Fruit fly (Drosophila melanogaster) whole organism, embryonic: ENCODE results near the gene CG9471.

Experiments
- B-H2 ChIP-seq: fragments of 200-800 bp; sonication (Bioruptor generic); optimal IDR thresholded peaks from 2 replicates; lab custom pipeline; 2018; ENCODE audit warnings: missing biosample characterization, mild to moderate bottlenecking, missing genetic modification characterization
- CG12659 ChIP-seq: fragments of 200-800 bp; sonication (Bioruptor generic); optimal IDR thresholded peaks from 3 replicates; lab custom pipeline; 2017; ENCODE audit warnings: mild to moderate bottlenecking, missing biosample characterization, missing genetic modification reagents, missing genetic modification characterization
- CG12744 ChIP-seq: fragments of 200-800 bp; sonication (Bioruptor generic); optimal IDR thresholded peaks from 2 replicates; lab custom pipeline; 2016; ENCODE audit warnings: missing biosample characterization, missing genetic modification characterization
- CG13296 ChIP-seq: fragments of 200-800 bp; sonication (Bioruptor generic); optimal IDR thresholded peaks from 3 replicates; lab custom pipeline; 2018; ENCODE audit warnings: missing biosample characterization, mild to moderate bottlenecking, missing genetic modification characterization
- CG13775 ChIP-seq: fragments of 200-800 bp; sonication (Bioruptor generic); optimal IDR thresholded peaks from 3 replicates; lab custom pipeline; 2017; ENCODE audit warnings: missing biosample characterization, mild to moderate bottlenecking, missing genetic modification characterization
- CG14050 ChIP-seq: fragments of 200-800 bp; sonication (Bioruptor generic); IDR thresholded peaks from 3 replicates; pipeline ENCODE4 v1.3.6; 2022; ENCODE audit warnings: missing biosample characterization, missing genetic modification characterization
- CG15514 ChIP-seq: fragments of 200-800 bp; sonication (Bioruptor generic); optimal IDR thresholded peaks from 3 replicates; lab custom pipeline; 2017; ENCODE audit warnings: missing biosample characterization, missing genetic modification characterization, mild to moderate bottlenecking, moderate library complexity, missing genetic modification reagents
- CG1832 ChIP-seq: fragments of 200-800 bp; sonication (Bioruptor generic); optimal IDR thresholded peaks from 2 replicates; lab custom pipeline; 2017; ENCODE audit warnings: missing biosample characterization, mild to moderate bottlenecking, missing genetic modification characterization, inconsistent platforms
- CG2199 ChIP-seq: fragments of 200-800 bp; sonication (Bioruptor generic); IDR thresholded peaks from 3 replicates; pipeline ENCODE4 v1.3.6; 2022; ENCODE audit warnings: missing biosample characterization, missing genetic modification characterization
- CG2712 ChIP-seq: fragments of 200-800 bp; optimal IDR thresholded peaks from 3 replicates; lab custom pipeline; 2019; ENCODE audit warnings: missing biosample characterization, mild to moderate bottlenecking, missing genetic modification characterization, moderate library complexity
- CG32772 ChIP-seq: fragments of 200-800 bp; sonication (Bioruptor generic); IDR thresholded peaks from 2 replicates; pipeline ENCODE4 v1.3.6; 2022; ENCODE audit warnings: missing biosample characterization, missing genetic modification characterization
- CG33557 ChIP-seq: fragments of 200-800 bp; sonication (Bioruptor generic); optimal IDR thresholded peaks from 2 replicates; lab custom pipeline; 2019; ENCODE audit warnings: missing biosample characterization, mild to moderate bottlenecking, missing genetic modification characterization, moderate library complexity
- CG4617 ChIP-seq: fragments of 200-800 bp; sonication (Bioruptor generic); optimal IDR thresholded peaks from 3 replicates; lab custom pipeline; 2016; ENCODE audit warnings: missing biosample characterization, missing genetic modification characterization, borderline replicate concordance
- CG6254 ChIP-seq: fragments of 200-800 bp; sonication (Bioruptor generic); optimal IDR thresholded peaks from 3 replicates; lab custom pipeline; 2017; ENCODE audit warnings: mild to moderate bottlenecking, missing biosample characterization, missing genetic modification reagents, missing genetic modification characterization
- CG8089 ChIP-seq: fragments of 200-800 bp; sonication (Bioruptor generic); optimal IDR thresholded peaks from 3 replicates; lab custom pipeline; 2016; ENCODE audit warnings: missing biosample characterization, missing genetic modification characterization
- CG8388 ChIP-seq: fragments of 200-800 bp; sonication (Bioruptor generic); optimal IDR thresholded peaks from 2 replicates; lab custom pipeline; 2019; ENCODE audit warnings: missing biosample characterization, mild to moderate bottlenecking, missing genetic modification characterization, moderate library complexity
- CG9797 ChIP-seq: fragments of 200-800 bp; sonication (Bioruptor generic); optimal IDR thresholded peaks from 3 replicates; lab custom pipeline; 2018; ENCODE audit warnings: missing biosample characterization, mild to moderate bottlenecking, missing genetic modification characterization
- Doc2 ChIP-seq: fragments of 200-800 bp; sonication (Bioruptor generic); IDR thresholded peaks from 2 replicates; pipeline ENCODE4 v1.3.6; 2022; ENCODE audit warnings: missing biosample characterization, missing genetic modification characterization
- Gsc ChIP-seq: fragments of 200-800 bp; sonication (Bioruptor generic); IDR thresholded peaks from 2 replicates; pipeline ENCODE4 v1.3.6; 2022; ENCODE audit warnings: missing biosample characterization, missing genetic modification characterization
- HLH3B ChIP-seq: fragments of 200-800 bp; sonication (Bioruptor generic); IDR thresholded peaks from 2 replicates; pipeline ENCODE4 v1.3.6; 2022; ENCODE audit warnings: missing biosample characterization, missing genetic modification characterization
- Nf-YC ChIP-seq: fragments of 200-800 bp; optimal IDR thresholded peaks from 3 replicates; lab custom pipeline; 2019; ENCODE audit warnings: missing biosample characterization, mild to moderate bottlenecking, missing genetic modification characterization, moderate library complexity
- Oaz ChIP-seq: fragments of 200-800 bp; sonication (Bioruptor generic); IDR thresholded peaks from 2 replicates; pipeline ENCODE4 v1.3.6; 2022; ENCODE audit warnings: missing biosample characterization, missing genetic modification characterization
- Side ChIP-seq: fragments of 200-800 bp; sonication (Bioruptor generic); optimal IDR thresholded peaks from 2 replicates; lab custom pipeline; 2016; ENCODE audit warnings: missing biosample characterization, missing genetic modification characterization
- Sry-δ ChIP-seq: fragments of 200-800 bp; sonication (Bioruptor generic); optimal IDR thresholded peaks from 2 replicates; lab custom pipeline; 2016; ENCODE audit warnings: missing biosample characterization, missing genetic modification characterization
- bsh ChIP-seq, 2 experiments: fragments of 200-800 bp; sonication (Bioruptor generic); optimal IDR thresholded peaks; 2 replicates each; lab custom pipeline; 2017 to 2018; ENCODE audit warnings: mild to moderate bottlenecking in 2 of 2, missing biosample characterization in 2 of 2, missing genetic modification characterization in 2 of 2, moderate library complexity in 1 of 2
- btn ChIP-seq: fragments of 200-800 bp; sonication (Bioruptor generic); optimal IDR thresholded peaks from 2 replicates; lab custom pipeline; 2016; ENCODE audit warnings: missing biosample characterization, missing genetic modification characterization
- disco-r ChIP-seq: fragments of 200-800 bp; sonication (Bioruptor generic); optimal IDR thresholded peaks from 2 replicates; lab custom pipeline; 2016; ENCODE audit warnings: missing biosample characterization, missing genetic modification characterization
- h ChIP-seq: fragments of >200 bp; optimal IDR thresholded peaks from 2 replicates; lab custom pipeline; 2017
- hth ChIP-seq: fragments of >200 bp; optimal IDR thresholded peaks from 2 replicates; lab custom pipeline; 2017; ENCODE audit warnings: inconsistent platforms
- ind ChIP-seq: fragments of 200-800 bp; sonication (Bioruptor generic); optimal IDR thresholded peaks from 3 replicates; lab custom pipeline; 2016; ENCODE audit warnings: missing biosample characterization, missing genetic modification characterization
- lilli ChIP-seq: fragments of 200-800 bp; sonication (Bioruptor generic); optimal IDR thresholded peaks from 3 replicates; lab custom pipeline; 2016; ENCODE audit warnings: missing biosample characterization, missing genetic modification characterization
- lola ChIP-seq, 3 experiments: fragments of >200 bp in 2 of 3; fragments of 200-800 bp in 1 of 3; sonication (Bioruptor generic) in 1 of 3; optimal IDR thresholded peaks; 2 replicates each; lab custom pipeline; 2017 to 2019; ENCODE audit warnings: missing biosample characterization in 3 of 3, missing genetic modification characterization in 3 of 3, mild to moderate bottlenecking in 1 of 3, moderate library complexity in 1 of 3
- nerfin-1 ChIP-seq: fragments of 200-800 bp; sonication (Bioruptor generic); optimal IDR thresholded peaks from 3 replicates; lab custom pipeline; 2019; ENCODE audit warnings: missing biosample characterization, mild to moderate bottlenecking, missing genetic modification characterization, moderate library complexity
- pb ChIP-seq: fragments of 200-800 bp; sonication (Bioruptor generic); optimal IDR thresholded peaks from 3 replicates; lab custom pipeline; 2016; ENCODE audit warnings: missing biosample characterization, missing genetic modification characterization
- rib ChIP-seq: fragments of 200-800 bp; sonication (Bioruptor generic); IDR thresholded peaks from 2 replicates; pipeline ENCODE4 v1.3.6; 2022; ENCODE audit warnings: missing biosample characterization, missing genetic modification characterization
- ro ChIP-seq: fragments of 200-800 bp; sonication (Bioruptor generic); IDR thresholded peaks from 2 replicates; pipeline ENCODE4 v1.3.6; 2022; ENCODE audit warnings: missing biosample characterization, missing genetic modification characterization
- scrt ChIP-seq: fragments of 200-800 bp; sonication (Bioruptor generic); optimal IDR thresholded peaks from 2 replicates; lab custom pipeline; 2018; ENCODE audit warnings: missing biosample characterization, mild to moderate bottlenecking, missing genetic modification characterization, moderate library complexity
- sens-2 ChIP-seq: fragments of 200-800 bp; sonication (Bioruptor generic); IDR thresholded peaks from 2 replicates; pipeline ENCODE4 v1.3.6; 2022; ENCODE audit warnings: missing biosample characterization, missing genetic modification characterization
- tgo ChIP-seq: fragments of 200-800 bp; sonication (Bioruptor generic); IDR thresholded peaks from 3 replicates; pipeline ENCODE4 v1.3.6; 2022; ENCODE audit warnings: missing biosample characterization, missing genetic modification characterization
- trem ChIP-seq: fragments of 200-800 bp; optimal IDR thresholded peaks from 3 replicates; lab custom pipeline; 2019; ENCODE audit warnings: missing biosample characterization, mild to moderate bottlenecking, missing genetic modification characterization, moderate library complexity
- unpg ChIP-seq: fragments of 200-800 bp; sonication (Bioruptor generic); optimal IDR thresholded peaks from 3 replicates; lab custom pipeline; 2018; ENCODE audit warnings: missing biosample characterization, mild to moderate bottlenecking, missing genetic modification characterization, moderate library complexity

CG9471 gene

dm6 chr3R:9771519-9771972, at the start of gene CG9471 (continued):
- peak; percentile 93 for TF ChIP-seq CG12659 (GFP tag; lab: Kevin White, UChicago)
- peak; percentile 80 for TF ChIP-seq Oaz (GFP tag; lab: Robert Waterston, UW)
- peak; percentile 82 for TF ChIP-seq Nf-YC (tag; lab: Kevin White, UChicago)
- peak; percentile 49 for TF ChIP-seq Sry-δ (GFP tag; lab: Kevin White, UChicago)
- TF ChIP-seq Doc2 (GFP tag; lab: Robert Waterston, UW) = peak; percentile 79
- TF ChIP-seq Gsc = peak; percentile 70
- TF ChIP-seq CG6254 = peak; percentile 72
- peak; percentile 85 for TF ChIP-seq sens-2 (GFP tag; lab: Robert Waterston, UW)
- peak; percentile 82 for TF ChIP-seq CG33557 (GFP tag; lab: Kevin White, UChicago)
- peak; percentile 25 for TF ChIP-seq btn (GFP tag; lab: Kevin White, UChicago)
- peak; percentile 77 for TF ChIP-seq CG8089 (GFP tag; lab: Kevin White, UChicago)
- peak; percentile 88 for TF ChIP-seq Side (GFP tag; lab: Kevin White, UChicago)
- TF ChIP-seq CG14050 (GFP tag; lab: Robert Waterston, UW) = peak; percentile 90
- TF ChIP-seq CG8388 = peak; percentile 97
- peak; percentile 83 for TF ChIP-seq CG12744
- peak; percentile 87 for TF ChIP-seq CG15514
- peak; percentile 96 for TF ChIP-seq lilli
- TF ChIP-seq ind = peak; percentile 93
- TF ChIP-seq scrt (GFP tag; lab: Kevin White, UChicago) = peak; percentile 80
- peak; percentile 74 for TF ChIP-seq ro
- TF ChIP-seq hth = no peak
- TF ChIP-seq HLH3B (GFP tag; lab: Robert Waterston, UW) = peak; percentile 94
- TF ChIP-seq unpg = peak; percentile 94
- peak; percentile 81 for TF ChIP-seq rib (GFP tag; lab: Robert Waterston, UW)
- no peak for TF ChIP-seq CG9797 (GFP tag; lab: Kevin White, UChicago)
- TF ChIP-seq pb (GFP tag; lab: Kevin White, UChicago) = peak; percentile 73
- peak; percentile 43 for TF ChIP-seq disco-r (GFP tag; lab: Kevin White, UChicago)
- TF ChIP-seq h = no peak
- peak; percentile 73 to 93 for TF ChIP-seq bsh (GFP tag; optimal IDR thresholded peaks at IDR 0.05; lab: Kevin White, UChicago)
- TF ChIP-seq CG13296 = peak; percentile 91

dm6 chr3R:9821091-9821490, 49.7 kb upstream of the CG9471 start, which contains the start of gene CG42857:
Gene CG42857, minus strand, starts transcription at chr3R:9821191.
- TF ChIP-seq tgo (no peak), trem (no peak), B-H2 (GFP tag; lab: Kevin White, UChicago) (no peak), CG4617 (GFP tag; lab: Kevin White, UChicago) (no peak), CG1832 (GFP tag; lab: Kevin White, UChicago) (no peak), nerfin-1 (tag; lab: Kevin White, UChicago) (no peak)

- TF ChIP-seq CG33557 (GFP tag; lab: Kevin White, UChicago) (no peak), CG32772 (0 out of 2 replicates have a peak, but pooled peaks have one; percentile 20)
Measured at dm6 chr3R:9819777-9820176, 48.4 kb upstream of the CG9471 start, which contains the start of gene CG9458. Gene CG9458, minus strand, starts transcription at chr3R:9819877.

dm6 chr3R:9818295-9818694, 47.0 kb upstream of the CG9471 start, which contains the start of gene CG9459:
Gene CG9459, minus strand, starts transcription at chr3R:9818395.
- no peak for TF ChIP-seq CG13775 (GFP tag; lab: Kevin White, UChicago)
- no peak for TF ChIP-seq CG2712 (tag; lab: Kevin White, UChicago)
- TF ChIP-seq lola (GFP tag; optimal IDR thresholded peaks at IDR 0.05; lab: Kevin White, UChicago) = no peak
- no peak for TF ChIP-seq CG2199
- TF ChIP-seq, all 482 proteins: peak for 0
